Fruit fly (Drosophila melanogaster): ENCODE data around the gene eIF1A.

Gene eIF1A

DNA sequence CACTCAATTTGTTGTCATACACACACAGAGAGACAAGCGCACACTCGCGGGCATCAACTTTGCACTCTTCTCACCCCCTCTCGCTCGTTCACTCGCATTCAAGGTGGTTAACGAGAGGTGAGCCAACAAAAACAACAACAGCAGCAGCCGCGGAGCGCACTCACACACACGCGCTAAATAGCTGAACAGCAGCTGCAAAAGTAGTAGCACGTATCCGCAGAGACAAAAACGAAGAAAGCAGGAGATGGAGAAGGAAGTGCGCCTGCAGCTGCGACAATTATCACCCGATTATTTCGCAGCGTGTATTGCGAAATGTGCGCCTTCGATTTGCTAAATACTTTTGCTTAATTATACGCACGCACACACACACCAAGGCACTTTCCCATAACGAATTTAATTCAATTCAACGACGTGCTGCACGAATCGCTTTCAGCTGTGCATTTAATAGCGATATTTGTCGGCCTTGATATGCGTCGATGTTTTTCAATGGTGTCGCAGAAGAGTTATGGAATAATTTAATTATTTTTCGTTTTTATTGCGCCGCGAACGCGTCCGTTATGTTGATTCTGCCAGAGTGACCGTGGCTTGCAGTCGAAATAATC is 23.9 kb downstream of the eIF1A start (continued):
- no peak for TF ChIP-seq CG12659 (GFP tag; optimal IDR thresholded peaks at IDR 0.05)
- TF ChIP-seq zf30C (GFP tag; optimal IDR thresholded peaks at IDR 0.05) = no peak
- peak; percentile 95 for TF ChIP-seq CG4360 (GFP tag; IDR thresholded peaks at IDR 0.05)
- no peak for TF ChIP-seq GATAe (GFP tag; conservative IDR thresholded peaks at IDR 0.05)
- TF ChIP-seq Lpt (GFP tag; optimal IDR thresholded peaks at IDR 0.05) = no peak
- TF ChIP-seq mirr (GFP tag; optimal IDR thresholded peaks at IDR 0.05) = peak; percentile 60
- no peak for TF ChIP-seq CG12299 (tag; optimal IDR thresholded peaks at IDR 0.05)
- no peak for TF ChIP-seq jumu (GFP tag; optimal IDR thresholded peaks at IDR 0.05)
- peak; percentile 21 for TF ChIP-seq CG9817 (tag; optimal IDR thresholded peaks at IDR 0.05)
- no peak for TF ChIP-seq CkIIα-i1 (GFP tag; IDR thresholded peaks at IDR 0.05)
- 0 out of 4 replicates have a peak, but pooled peaks have one; percentile 5 for TF ChIP-seq Dll (GFP tag; IDR thresholded peaks at IDR 0.05; ENCODE audit: partially characterized antibody)
- no peak for TF ChIP-seq nau (GFP tag; optimal IDR thresholded peaks at IDR 0.05)
- TF ChIP-seq CG6654 (GFP tag; optimal IDR thresholded peaks at IDR 0.05) = no peak
- no peak for TF ChIP-seq fd102C (GFP tag; optimal IDR thresholded peaks at IDR 0.05)
- no peak for TF ChIP-seq CG14710 (tag; optimal IDR thresholded peaks at IDR 0.05)

DNA sequence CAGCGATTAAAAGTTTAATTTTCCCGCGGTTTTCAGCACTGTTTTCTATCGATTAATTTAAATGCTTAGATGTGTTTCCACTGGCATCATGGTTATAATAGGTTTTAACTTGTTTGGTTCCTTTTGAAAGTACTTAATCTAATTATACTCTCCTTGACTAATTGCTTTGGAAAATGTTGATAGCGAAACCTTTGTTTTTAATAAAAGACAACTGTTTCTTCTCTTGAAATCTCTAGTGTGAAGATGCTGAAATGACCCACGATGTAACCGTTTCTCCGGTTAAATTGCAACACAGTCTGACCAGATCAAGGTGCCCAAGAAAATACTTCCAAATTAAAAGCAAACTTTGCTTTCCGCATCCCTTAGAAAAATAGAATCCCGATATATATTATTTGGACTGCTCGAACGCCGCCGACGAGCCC is 24.4 kb downstream of the eIF1A start, which contains the start of gene Dlc90F:
Gene Dlc90F (plus strand): TSS at position 330 of the 422 bp plus-strand sequence.
- peak; percentile 81 for TF ChIP-seq vvl (GFP tag; IDR thresholded peaks at IDR 0.05)
- peak; percentile 94 for TF ChIP-seq Ets97D (GFP tag; optimal IDR thresholded peaks at IDR 0.05)
- TF ChIP-seq MTF-1 (GFP tag; optimal IDR thresholded peaks at IDR 0.05; ENCODE audit: borderline replicate concordance) = no peak
- TF ChIP-seq CG9817 (tag; optimal IDR thresholded peaks at IDR 0.05) = peak; percentile 86
- peak; percentile 92 for TF ChIP-seq Myb (GFP tag; optimal IDR thresholded peaks at IDR 0.05)
- peak; percentile 87 for TF ChIP-seq CG30403 (GFP tag; optimal IDR thresholded peaks at IDR 0.05)
- TF ChIP-seq CG31441 (GFP tag; IDR thresholded peaks at IDR 0.05) = peak; percentile 75
- peak in 1 of 2 experiments; percentile 68 for TF ChIP-seq Eip74EF (GFP tag; optimal IDR thresholded peaks at IDR 0.05)
- no peak for TF ChIP-seq gsb (GFP tag; IDR thresholded peaks at IDR 0.05)
- TF ChIP-seq gro (GFP tag; optimal IDR thresholded peaks at IDR 0.05) = peak; percentile 33
- TF ChIP-seq CG13287 (GFP tag; IDR thresholded peaks at IDR 0.05; ENCODE audit: partially characterized antibody) = peak; percentile 55
- peak; percentile 67 for TF ChIP-seq cato (GFP tag; optimal IDR thresholded peaks at IDR 0.05; ENCODE audit: borderline replicate concordance)
- peak; percentile 50 for TF ChIP-seq Mad (GFP tag; optimal IDR thresholded peaks at IDR 0.05)
- peak; percentile 65; the same call in 2 of the 3 replicates for TF ChIP-seq ase (GFP tag; IDR thresholded peaks at IDR 0.05)
- TF ChIP-seq CG17186 (GFP tag; optimal IDR thresholded peaks at IDR 0.05) = peak; percentile 57
- TF ChIP-seq CG2129 (GFP tag; IDR thresholded peaks at IDR 0.05; ENCODE audit: partially characterized antibody) = no peak
- no peak for TF ChIP-seq CG16779 (GFP tag; IDR thresholded peaks at IDR 0.05)
- peak; percentile 49; the same call in 1 of the 3 replicates for TF ChIP-seq Doc3 (GFP tag; IDR thresholded peaks at IDR 0.05; ENCODE audit: partially characterized antibody)
- peak; percentile 53 for TF ChIP-seq Dad (GFP tag; optimal IDR thresholded peaks at IDR 0.05)
- peak; percentile 12 for TF ChIP-seq CG12104 (GFP tag; optimal IDR thresholded peaks at IDR 0.05)
- peak; percentile 59 for TF ChIP-seq CG8089 (GFP tag; optimal IDR thresholded peaks at IDR 0.05)
- TF ChIP-seq ssp (GFP tag; IDR thresholded peaks at IDR 0.05) = peak; percentile 94
- TF ChIP-seq Taf1 (GFP tag; IDR thresholded peaks at IDR 0.05) = peak; percentile 53; the same call in 1 of the 2 replicates
- TF ChIP-seq HHEX (GFP tag; optimal IDR thresholded peaks at IDR 0.05) = peak; percentile 62
- TF ChIP-seq nerfin-1 (tag; optimal IDR thresholded peaks at IDR 0.05) = no peak
- no peak for TF ChIP-seq pros (GFP tag; optimal IDR thresholded peaks at IDR 0.05)
- TF ChIP-seq NfI (GFP tag; optimal IDR thresholded peaks at IDR 0.05) = peak; percentile 80
- TF ChIP-seq pb (GFP tag; optimal IDR thresholded peaks at IDR 0.05) = peak; percentile 67
- peak; percentile 65 for TF ChIP-seq fd96Cb (tag; optimal IDR thresholded peaks at IDR 0.05)
- peak; percentile 86 for TF ChIP-seq CG3847 (GFP tag; IDR thresholded peaks at IDR 0.05)
- peak; percentile 44 for TF ChIP-seq CG9727 (GFP tag; optimal IDR thresholded peaks at IDR 0.05)
- TF ChIP-seq CG8388 (GFP tag; optimal IDR thresholded peaks at IDR 0.05) = peak; percentile 72
- peak; percentile 95 for TF ChIP-seq Abd-B (GFP tag; optimal IDR thresholded peaks at IDR 0.05)
- TF ChIP-seq Sry-δ (GFP tag; optimal IDR thresholded peaks at IDR 0.05) = peak; percentile 78
